Worm (Caenorhabditis elegans) whole organism, L1 larva: ENCODE results near the gene rep-1.

Source experiments
- C04F5.9 ChIP-seq: sonication (generic microtip); optimal IDR thresholded peaks from 2 replicates; lab custom pipeline; 2016; ENCODE audit warnings: missing genetic modification characterization, missing compliant biosample characterization
- C34B4.2 ChIP-seq: sonication (generic microtip); optimal IDR thresholded peaks from 2 replicates; lab custom pipeline; 2017; ENCODE audit warnings: mild to moderate bottlenecking, missing genetic modification characterization, missing compliant biosample characterization
- Y116A8C.19 ChIP-seq: sonication (generic microtip); optimal IDR thresholded peaks from 2 replicates; lab custom pipeline; 2016; ENCODE audit warnings: missing compliant biosample characterization, missing genetic modification characterization, borderline replicate concordance
- ama-1 ChIP-seq: fragments of 150-350 bp; optimal IDR thresholded peaks from 2 replicates; lab custom pipeline; 2014
- ceh-63 ChIP-seq: fragments of 200-800 bp; sonication (Bioruptor generic); optimal IDR thresholded peaks from 2 replicates; lab custom pipeline; 2018; ENCODE audit warnings: mild to moderate bottlenecking, missing genetic modification characterization, missing compliant biosample characterization
- ceh-82 ChIP-seq, 3 experiments: fragments of 150-350 bp in 1 of 3; sonication (generic microtip) in 2 of 3; optimal IDR thresholded peaks; 2 replicates each; lab custom pipeline; 2014 to 2017; ENCODE audit warnings: missing biosample characterization in 3 of 3, missing genetic modification characterization in 3 of 3
- ceh-90 ChIP-seq: sonication (generic microtip); optimal IDR thresholded peaks from 2 replicates; lab custom pipeline; 2016; ENCODE audit warnings: missing genetic modification characterization, missing compliant biosample characterization
- dpl-1 ChIP-seq, 3 experiments: fragments of 150-350 bp in 2 of 3; sonication (generic microtip) in 1 of 3; optimal IDR thresholded peaks; 2 replicates each; lab custom pipeline; 2014 to 2017; ENCODE audit warnings: missing biosample characterization in 3 of 3, missing genetic modification characterization in 3 of 3, missing genetic modification reagents in 3 of 3
- efl-1 ChIP-seq, 4 experiments: fragments of 150-350 bp; optimal IDR thresholded peaks in 3 of 4; peaks in 1 of 4; 1 replicate in 1 of 4; 2 replicates in 3 of 4; lab custom pipeline; 2014; ENCODE audit warnings: missing biosample characterization in 2 of 4, missing genetic modification characterization in 2 of 4, missing genetic modification reagents in 2 of 4
- efl-3 ChIP-seq: fragments of 200-800 bp; sonication (Bioruptor generic); optimal IDR thresholded peaks from 2 replicates; lab custom pipeline; 2018; ENCODE audit warnings: mild to moderate bottlenecking, missing genetic modification characterization, missing compliant biosample characterization
- egl-27 ChIP-seq, 2 experiments: fragments of 150-350 bp in 1 of 2; sonication (generic microtip); optimal IDR thresholded peaks; 3 replicates each; lab custom pipeline; 2017 to 2018; ENCODE audit warnings: missing biosample characterization in 2 of 2, missing genetic modification characterization in 2 of 2, missing genetic modification reagents in 2 of 2
- elt-2 ChIP-seq: sonication (generic microtip); optimal IDR thresholded peaks from 2 replicates; lab custom pipeline; 2016; ENCODE audit warnings: missing genetic modification characterization, mild to moderate bottlenecking, inconsistent platforms, missing compliant biosample characterization, missing genetic modification reagents
- elt-3 ChIP-seq, 6 experiments: fragments of 150-350 bp in 1 of 6; sonication (generic microtip); optimal IDR thresholded peaks; 2 replicates each; lab custom pipeline; 2017 to 2018; ENCODE audit warnings: missing biosample characterization in 6 of 6, missing genetic modification characterization in 6 of 6, inconsistent platforms in 1 of 6
- fkh-4 ChIP-seq: sonication (generic microtip); optimal IDR thresholded peaks from 2 replicates; lab custom pipeline; 2016; ENCODE audit warnings: missing compliant biosample characterization, missing genetic modification characterization, borderline replicate concordance
- fkh-8 ChIP-seq: sonication (generic microtip); optimal IDR thresholded peaks from 2 replicates; lab custom pipeline; 2016; ENCODE audit warnings: mild to moderate bottlenecking, missing genetic modification characterization, missing compliant biosample characterization
- grh-1 ChIP-seq: fragments of 200-800 bp; sonication (Bioruptor generic); IDR thresholded peaks from 2 replicates; pipeline ENCODE4 v1.3.6; 2022; ENCODE audit warnings: missing genetic modification reagents, missing genetic modification characterization, missing compliant biosample characterization
- hlh-4 ChIP-seq: sonication (generic microtip); optimal IDR thresholded peaks from 2 replicates; lab custom pipeline; 2016; ENCODE audit warnings: mild to moderate bottlenecking, missing genetic modification characterization, missing compliant biosample characterization
- hpl-2 ChIP-seq: fragments of 150-350 bp; optimal IDR thresholded peaks from 2 replicates; lab custom pipeline; 2014; ENCODE audit warnings: missing biosample characterization, missing genetic modification reagents, missing genetic modification characterization
- irx-1 ChIP-seq: sonication (generic microtip); optimal IDR thresholded peaks from 2 replicates; lab custom pipeline; 2016; ENCODE audit warnings: missing genetic modification characterization, missing compliant biosample characterization
- isw-1 ChIP-seq: fragments of 200-800 bp; sonication (Bioruptor generic); IDR thresholded peaks from 2 replicates; pipeline ENCODE4 v1.3.6; 2022; ENCODE audit warnings: missing genetic modification characterization, missing compliant biosample characterization
- lin-13 ChIP-seq: fragments of 150-350 bp; optimal IDR thresholded peaks from 2 replicates; lab custom pipeline; 2014; ENCODE audit warnings: missing biosample characterization, missing genetic modification reagents, missing genetic modification characterization
- lin-14 ChIP-seq: fragments of 200-800 bp; sonication (Bioruptor generic); optimal IDR thresholded peaks from 2 replicates; lab custom pipeline; 2018; ENCODE audit warnings: mild to moderate bottlenecking, missing genetic modification characterization, moderate library complexity, missing compliant biosample characterization
- lin-39 ChIP-seq: fragments of 150-350 bp; optimal IDR thresholded peaks from 2 replicates; lab custom pipeline; 2014; ENCODE audit warnings: missing biosample characterization, missing genetic modification reagents, missing genetic modification characterization
- lir-3 ChIP-seq: sonication (generic microtip); optimal IDR thresholded peaks from 2 replicates; lab custom pipeline; 2016; ENCODE audit warnings: mild to moderate bottlenecking, missing genetic modification characterization, moderate library complexity, missing compliant biosample characterization; ENCODE audit not compliant: poor library complexity
- mab-9 ChIP-seq: fragments of 200-800 bp; sonication (Bioruptor generic); IDR thresholded peaks from 2 replicates; pipeline ENCODE4 v1.3.6; 2022; ENCODE audit warnings: missing genetic modification reagents, missing genetic modification characterization, missing compliant biosample characterization
- mdl-1 ChIP-seq, 2 experiments: fragments of 150-350 bp; optimal IDR thresholded peaks; 2 replicates each; lab custom pipeline; 2014 to 2017; ENCODE audit warnings: missing biosample characterization in 2 of 2, missing genetic modification characterization in 2 of 2, inconsistent platforms in 1 of 2
- mep-1 ChIP-seq: fragments of 150-350 bp; optimal IDR thresholded peaks from 2 replicates; lab custom pipeline; 2014; ENCODE audit warnings: missing biosample characterization, missing genetic modification characterization
- nhr-12 ChIP-seq: sonication (generic microtip); optimal IDR thresholded peaks from 2 replicates; lab custom pipeline; 2017; ENCODE audit warnings: missing biosample characterization, missing genetic modification characterization
- nhr-19 ChIP-seq: fragments of 200-800 bp; sonication (Bioruptor generic); conservative IDR thresholded peaks from 2 replicates; pipeline ENCODE4 v1.3.6; 2022; ENCODE audit warnings: missing genetic modification characterization, missing compliant biosample characterization
- nhr-20 ChIP-seq: sonication (generic microtip); optimal IDR thresholded peaks from 2 replicates; lab custom pipeline; 2016; ENCODE audit warnings: mild to moderate bottlenecking, missing genetic modification characterization, missing compliant biosample characterization
- nhr-237 ChIP-seq: fragments of 150-350 bp; optimal IDR thresholded peaks from 2 replicates; lab custom pipeline; 2014; ENCODE audit warnings: missing biosample characterization, missing genetic modification characterization
- nhr-47 ChIP-seq: sonication (generic microtip); optimal IDR thresholded peaks from 2 replicates; lab custom pipeline; 2016; ENCODE audit warnings: mild to moderate bottlenecking, missing genetic modification characterization, moderate library complexity, missing compliant biosample characterization
- nhr-71 ChIP-seq: sonication (generic microtip); optimal IDR thresholded peaks from 2 replicates; lab custom pipeline; 2016; ENCODE audit warnings: mild to moderate bottlenecking, missing genetic modification characterization, moderate library complexity, missing compliant biosample characterization
- nhr-76 ChIP-seq: sonication (generic microtip); optimal IDR thresholded peaks from 2 replicates; lab custom pipeline; 2017; ENCODE audit warnings: missing biosample characterization, missing genetic modification characterization
- nhr-77 ChIP-seq: fragments of 150-350 bp; optimal IDR thresholded peaks from 2 replicates; lab custom pipeline; 2014; ENCODE audit warnings: missing biosample characterization, missing genetic modification characterization
- nhr-84 ChIP-seq: sonication (generic microtip); optimal IDR thresholded peaks from 2 replicates; lab custom pipeline; 2017; ENCODE audit warnings: missing biosample characterization, missing genetic modification characterization
- nhr-85 ChIP-seq: sonication (generic microtip); peaks from one replicate; lab custom pipeline; 2016; ENCODE audit warnings: missing genetic modification characterization, inconsistent platforms, missing compliant biosample characterization
- pax-3 ChIP-seq: fragments of 200-800 bp; sonication (Bioruptor generic); optimal IDR thresholded peaks from 2 replicates; lab custom pipeline; 2018; ENCODE audit warnings: mild to moderate bottlenecking, missing genetic modification characterization, moderate library complexity, missing compliant biosample characterization
- rnt-1 ChIP-seq: sonication (generic microtip); optimal IDR thresholded peaks from 2 replicates; lab custom pipeline; 2016; ENCODE audit warnings: mild to moderate bottlenecking, missing genetic modification characterization, moderate library complexity, missing compliant biosample characterization
- snpc-4 ChIP-seq: fragments of 150-350 bp; optimal IDR thresholded peaks from 2 replicates; lab custom pipeline; 2014; ENCODE audit warnings: missing biosample characterization, missing genetic modification characterization
- sox-4 ChIP-seq: sonication (generic microtip); optimal IDR thresholded peaks from 2 replicates; lab custom pipeline; 2016; ENCODE audit warnings: missing genetic modification characterization, missing compliant biosample characterization
- sup-37 ChIP-seq: fragments of 200-800 bp; sonication (Bioruptor generic); optimal IDR thresholded peaks from 2 replicates; lab custom pipeline; 2018; ENCODE audit warnings: mild to moderate bottlenecking, missing genetic modification characterization, missing compliant biosample characterization
- swsn-7 ChIP-seq: sonication (generic microtip); optimal IDR thresholded peaks from 2 replicates; lab custom pipeline; 2016; ENCODE audit warnings: missing genetic modification characterization, missing compliant biosample characterization
- unc-30 ChIP-seq: sonication (generic microtip); optimal IDR thresholded peaks from 2 replicates; lab custom pipeline; 2017; ENCODE audit warnings: missing biosample characterization, missing genetic modification characterization
- unc-62 ChIP-seq: fragments of 150-350 bp; optimal IDR thresholded peaks from 2 replicates; lab custom pipeline; 2014; ENCODE audit warnings: missing biosample characterization, missing genetic modification reagents, missing genetic modification characterization
- unc-86 ChIP-seq: sonication (generic microtip); optimal IDR thresholded peaks from 2 replicates; lab custom pipeline; 2016; ENCODE audit warnings: missing genetic modification characterization, missing compliant biosample characterization
- unc-98 ChIP-seq: fragments of 200-800 bp; sonication (Bioruptor generic); IDR thresholded peaks from 2 replicates; pipeline ENCODE4 v1.3.6; 2022; ENCODE audit warnings: missing genetic modification characterization, missing compliant biosample characterization
- vab-15 ChIP-seq: sonication (generic microtip); optimal IDR thresholded peaks from 2 replicates; lab custom pipeline; 2017; ENCODE audit warnings: missing genotype, mild to moderate bottlenecking, missing genetic modification characterization, missing compliant biosample characterization
- zag-1 ChIP-seq: fragments of 150-350 bp; optimal IDR thresholded peaks from 2 replicates; lab custom pipeline; 2014; ENCODE audit warnings: missing biosample characterization, missing genetic modification characterization
- ztf-11 ChIP-seq, 2 experiments: sonication (generic microtip); optimal IDR thresholded peaks; 2 replicates each; lab custom pipeline; 2016 to 2017; ENCODE audit warnings: missing genetic modification characterization in 2 of 2, missing biosample characterization in 1 of 2, missing compliant biosample characterization in 1 of 2
- ztf-4 ChIP-seq: fragments of 150-350 bp; optimal IDR thresholded peaks from 2 replicates; lab custom pipeline; 2014; ENCODE audit warnings: missing biosample characterization, missing genetic modification characterization

rep-1 gene

DNA sequence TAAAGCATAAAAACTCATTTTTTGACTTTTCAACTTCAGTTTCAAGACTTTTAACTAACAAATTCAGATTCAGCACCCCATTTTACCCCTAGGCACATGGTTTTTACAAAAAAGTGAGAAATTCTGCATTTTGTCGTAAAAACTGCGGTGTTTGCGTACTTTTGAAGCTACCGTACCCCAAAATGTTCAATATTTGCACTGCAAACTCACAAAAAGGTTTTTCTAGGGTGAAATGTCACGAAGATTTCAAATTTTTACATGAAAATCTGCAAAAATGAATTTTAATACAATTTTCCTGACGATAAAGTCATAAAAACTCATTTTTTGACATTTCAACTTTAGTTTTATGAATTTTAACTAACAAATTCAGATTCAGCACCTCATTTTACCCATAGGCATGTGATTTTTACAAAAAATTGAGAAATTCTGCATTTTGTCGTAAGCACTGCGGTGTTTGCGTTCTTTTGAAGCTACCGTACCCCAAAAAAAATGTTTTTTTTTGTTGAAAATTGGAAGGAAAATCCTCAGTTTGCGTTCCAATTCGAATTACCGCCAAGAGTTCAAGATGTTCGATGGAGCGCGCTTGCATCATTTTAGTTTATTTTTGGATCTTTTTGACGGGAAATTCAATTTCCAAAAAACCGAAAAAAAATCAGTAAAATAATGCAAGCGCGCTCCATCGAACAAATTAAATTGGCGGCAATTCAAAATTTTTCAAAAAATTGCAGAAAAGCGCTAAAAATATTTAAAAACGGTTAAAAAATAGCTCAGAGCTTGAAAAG, 46.3 kb downstream of the rep-1 start (continued):
- TF ChIP-seq pax-3 (tag; lab: Kevin White, UChicago) (no peak), sox-4 (no peak), nhr-77 (no peak), efl-3 (GFP tag; lab: Kevin White, UChicago) (no peak), elt-2 (tag; lab: Kevin White, UChicago) (peak; percentile 28), ceh-82 (tag; optimal IDR thresholded peaks at IDR 0.05; lab: Kevin White, UChicago) (no peak), C04F5.9 (no peak), ztf-11 (tag; optimal IDR thresholded peaks at IDR 0.05; lab: Kevin White, UChicago) (no peak), fkh-4 (tag; lab: Kevin White, UChicago) (no peak), grh-1 (GFP tag; lab: Robert Waterston, UW) (no peak), Y116A8C.19 (tag; lab: Kevin White, UChicago) (no peak), nhr-85 (peak; percentile 73), elt-3 (tag; optimal IDR thresholded peaks at IDR 0.05; lab: Kevin White, UChicago) (no peak), lin-39 (tag; lab: Kevin White, UChicago) (no peak), nhr-76 (no peak), lir-3 (tag; lab: Kevin White, UChicago) (no peak), nhr-71 (tag; lab: Kevin White, UChicago) (peak; percentile 45), unc-30 (tag; lab: Kevin White, UChicago) (no peak), swsn-7 (tag; lab: Kevin White, UChicago) (no peak), unc-62 (GFP tag; lab: Kevin White, UChicago) (no peak), nhr-19 (GFP tag; lab: Robert Waterston, UW) (peak; percentile 19; the same call in 1 of the 2 replicates), mab-9 (GFP tag; lab: Robert Waterston, UW) (no peak), nhr-84 (tag; lab: Kevin White, UChicago) (no peak), snpc-4 (tag; lab: Kevin White, UChicago) (no peak), rnt-1 (tag; lab: Kevin White, UChicago) (peak; percentile 36), lin-13 (peak; percentile 64), nhr-237 (tag; lab: Kevin White, UChicago) (no peak), vab-15 (no peak), C34B4.2 (no peak), irx-1 (no peak), egl-27 (tag; optimal IDR thresholded peaks at IDR 0.05; lab: Kevin White, UChicago) (no peak), mep-1 (peak; percentile 1), mdl-1 (tag; optimal IDR thresholded peaks at IDR 0.05; lab: Kevin White, UChicago) (no peak), nhr-20 (tag; lab: Kevin White, UChicago) (peak; percentile 20), ceh-90 (no peak), unc-98 (GFP tag; lab: Robert Waterston, UW) (no peak), nhr-12 (no peak), ceh-63 (GFP tag; lab: Kevin White, UChicago) (no peak), hpl-2 (GFP tag; lab: Kevin White, UChicago) (no peak), lin-14 (GFP tag; lab: Kevin White, UChicago) (no peak), efl-1 (optimal IDR thresholded peaks at IDR 0.05; lab: Kevin White, UChicago) (peak in 1 of 2 experiments; percentile 29), efl-1 (GFP tag; optimal IDR thresholded peaks at IDR 0.05 in 1 of 2; lab: Kevin White, UChicago) (peak; percentile 70 to 97), ama-1 (lab: Kevin White, UChicago) (peak; percentile 71), ztf-4 (tag; lab: Kevin White, UChicago) (peak; percentile 23), zag-1 (tag; lab: Kevin White, UChicago) (no peak), sup-37 (GFP tag; lab: Kevin White, UChicago) (no peak), isw-1 (GFP tag; lab: Robert Waterston, UW) (no peak), nhr-47 (tag; lab: Kevin White, UChicago) (peak; percentile 31), unc-86 (tag; lab: Kevin White, UChicago) (no peak), hlh-4 (tag; lab: Kevin White, UChicago) (no peak), dpl-1 (GFP tag; optimal IDR thresholded peaks at IDR 0.05; lab: Kevin White, UChicago) (peak; percentile 32 to 62 (median 55)), fkh-8 (tag; lab: Kevin White, UChicago) (no peak)
